Worm (Caenorhabditis elegans) whole organism, dauer: ENCODE results near the gene srt-17.

Experiments used
- unc-62 ChIP-seq: sonication (generic microtip); optimal IDR thresholded peaks from 2 replicates; lab custom pipeline; 2017; ENCODE audit warnings: missing biosample characterization, missing genetic modification reagents, missing genetic modification characterization

The srt-17 gene

ce11 chrV:624922-625321 is at the start of gene srt-17:
Gene srt-17 (minus strand): TSS chrV:625022.
- no peak for TF ChIP-seq unc-62

DNA sequence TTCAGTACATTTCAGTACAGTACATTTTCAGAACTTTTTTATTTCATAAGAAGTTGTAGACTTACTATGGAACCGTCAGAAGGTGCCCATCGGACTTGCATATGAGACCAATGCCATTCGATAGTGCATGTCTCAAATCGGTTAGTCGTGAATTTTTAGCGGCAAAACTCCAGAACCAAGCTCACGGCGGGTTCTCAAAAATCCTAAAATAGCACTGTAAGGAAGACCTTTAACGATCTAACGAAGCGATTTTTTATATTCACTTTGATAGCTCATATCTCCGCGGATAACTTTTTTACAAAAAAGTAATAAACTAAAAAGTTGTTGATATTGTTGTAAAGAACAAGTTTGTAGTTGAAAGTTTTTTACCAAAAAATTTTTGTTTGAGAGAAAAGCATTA is 49.4 kb upstream of the srt-17 start, which contains the start of gene sru-25:
TSS of gene sru-25 (minus strand) at position 101 of the 400 bp plus-strand sequence.
- no peak for TF ChIP-seq unc-62

DNA sequence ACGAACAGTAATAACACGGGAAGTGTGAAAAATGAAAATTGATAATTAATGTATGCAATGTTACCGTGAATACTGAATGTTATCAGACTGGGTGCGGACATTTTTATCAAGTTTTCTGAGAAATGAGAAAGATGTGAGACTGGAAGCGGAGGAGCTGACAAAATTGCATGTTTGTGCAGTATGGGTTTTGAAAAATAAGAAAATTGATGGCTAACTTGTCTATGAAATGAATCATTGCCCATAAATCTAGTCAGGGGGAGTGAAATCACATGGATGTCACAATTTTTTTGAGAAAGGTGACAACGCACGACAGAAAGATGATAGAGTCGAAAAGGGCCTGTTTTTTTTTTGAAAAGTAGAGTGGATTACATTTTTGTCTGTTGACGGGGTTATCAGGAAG is 46.5 kb upstream of the srt-17 start, which contains the start of gene sru-24:
TSS of gene sru-24 (minus strand) at position 101 of the 400 bp plus-strand sequence.
- TF ChIP-seq unc-62: no peak

- no peak for TF ChIP-seq unc-62
Observed at ce11 chrV:667459-667858, 42.6 kb upstream of the srt-17 start, which contains the start of gene nhr-180. Gene nhr-180 (minus strand): TSS chrV:667510.

DNA sequence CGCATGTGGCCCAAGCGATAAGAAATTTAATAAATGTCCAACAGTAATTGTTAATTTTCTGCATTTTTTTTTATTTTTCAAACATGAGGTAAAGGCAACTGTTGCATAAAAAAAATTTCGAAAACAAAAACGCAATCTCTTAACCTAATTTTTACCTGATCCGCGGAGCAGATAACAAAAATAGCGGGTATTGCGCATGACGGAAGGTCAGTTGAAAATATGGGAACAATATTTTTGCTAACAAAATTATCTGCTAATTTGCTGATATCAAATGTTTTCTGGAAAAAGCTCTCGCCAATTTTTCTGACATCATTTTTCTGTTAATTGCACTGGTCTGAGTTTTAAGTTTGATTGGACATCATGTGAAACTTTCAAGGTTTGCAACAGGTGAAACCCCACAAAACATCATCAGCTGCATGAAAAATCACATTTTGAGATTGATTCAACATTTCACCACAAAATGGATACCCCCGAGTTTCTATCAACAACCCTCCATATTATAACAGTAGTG is 39.6 kb upstream of the srt-17 start, which contains the start of the genes F31F4.11 and srh-266:
TSS of gene F31F4.11 (minus strand) at position 101 of the 511 bp plus-strand sequence.
TSS of gene srh-266 (plus strand) at position 461 of the 511 bp plus-strand sequence.
- no peak for TF ChIP-seq unc-62

DNA sequence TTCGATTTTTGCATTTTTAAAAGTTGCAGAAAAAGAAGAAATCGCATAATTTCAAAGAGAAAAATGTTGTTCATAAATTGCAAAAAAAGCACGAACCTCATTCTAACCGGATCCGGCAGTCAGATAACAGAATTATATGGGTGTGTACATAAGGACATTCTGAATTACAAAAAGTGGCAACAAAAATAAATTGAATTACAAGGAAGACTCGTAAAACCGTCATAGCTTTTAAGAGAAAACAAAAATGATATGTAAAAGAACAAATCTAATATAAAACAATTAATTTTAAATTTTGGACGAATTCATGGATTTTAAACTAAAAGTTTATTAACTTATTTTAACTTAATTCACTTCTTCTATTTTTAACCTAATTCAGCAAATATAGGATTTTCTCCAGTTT is 35.4 kb upstream of the srt-17 start, which contains the start of gene F31F4.17:
TSS of gene F31F4.17 (minus strand) at position 101 of the 400 bp plus-strand sequence.
- no peak for TF ChIP-seq unc-62

DNA sequence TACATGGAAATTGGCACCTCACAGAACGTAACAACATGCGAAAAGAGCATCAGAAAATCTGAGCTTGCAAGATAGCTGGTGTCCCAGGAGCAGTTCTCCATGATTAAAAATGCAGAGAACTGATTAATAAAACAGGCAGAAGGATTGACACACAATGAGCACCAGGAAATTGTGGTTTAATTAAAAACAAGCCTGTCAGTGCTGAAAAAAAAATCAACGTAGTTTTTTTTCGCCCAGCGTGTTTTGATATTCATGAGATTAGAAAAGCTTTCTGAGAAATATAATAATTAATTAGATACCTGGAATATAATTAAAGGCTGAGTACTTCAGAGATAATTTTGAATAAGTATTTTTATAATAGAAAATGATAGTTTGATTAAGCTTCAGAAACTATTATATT is 32.9 kb upstream of the srt-17 start, which contains the start of gene srh-246:
TSS of gene srh-246 (minus strand) at position 101 of the 400 bp plus-strand sequence.
- no peak for TF ChIP-seq unc-62

DNA sequence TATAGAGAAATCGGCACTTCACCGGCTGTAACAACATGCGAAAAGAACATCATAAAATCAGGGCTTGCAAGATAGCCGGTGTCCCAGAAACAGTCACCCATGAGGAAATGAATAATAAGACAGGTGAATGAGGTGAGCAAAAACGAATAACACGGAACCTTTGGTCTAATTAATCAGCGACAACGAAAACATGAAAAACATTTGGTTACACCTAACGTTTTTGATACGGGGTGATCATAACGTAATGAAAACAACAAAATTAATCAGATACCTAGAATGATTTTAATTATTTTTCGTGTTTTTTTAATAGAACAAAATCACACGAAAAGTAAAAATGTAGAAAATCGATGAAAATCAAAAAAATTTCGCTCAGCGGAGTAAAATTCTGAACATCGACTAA is 31.0 kb upstream of the srt-17 start, which contains the start of gene srh-245:
TSS of gene srh-245 (minus strand) at position 101 of the 400 bp plus-strand sequence.
- TF ChIP-seq unc-62: no peak

DNA sequence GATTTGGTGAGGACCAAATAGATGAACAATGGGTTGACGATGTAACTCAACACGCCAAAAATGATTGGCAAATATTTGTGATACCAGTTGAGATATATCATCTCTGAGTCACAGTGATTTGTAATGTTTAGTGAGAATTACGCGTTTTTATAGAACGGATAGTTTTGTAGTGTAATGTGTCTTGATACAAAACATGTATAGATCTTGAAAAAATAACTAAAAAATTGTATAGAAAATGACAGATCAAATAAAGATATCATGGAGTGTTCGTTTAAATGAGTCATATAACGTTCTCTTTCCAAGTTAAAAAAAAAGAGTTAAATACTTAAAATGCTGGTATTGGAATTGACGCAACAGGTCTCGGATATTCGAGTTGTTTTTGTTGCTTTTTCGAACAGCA is 29.6 kb upstream of the srt-17 start, which contains the start of gene srj-6:
TSS of gene srj-6 (minus strand) at position 101 of the 400 bp plus-strand sequence.
- TF ChIP-seq unc-62: no peak

- no peak for TF ChIP-seq unc-62
Observed at ce11 chrV:652940-653339, 28.1 kb upstream of the srt-17 start, which contains the start of gene srj-5. Gene srj-5 (minus strand): TSS chrV:653040.

- TF ChIP-seq unc-62: no peak
Observed at ce11 chrV:646888-647287, 22.1 kb upstream of the srt-17 start, which contains the start of gene ugt-42. Gene ugt-42 (plus strand): TSS chrV:647188.

DNA sequence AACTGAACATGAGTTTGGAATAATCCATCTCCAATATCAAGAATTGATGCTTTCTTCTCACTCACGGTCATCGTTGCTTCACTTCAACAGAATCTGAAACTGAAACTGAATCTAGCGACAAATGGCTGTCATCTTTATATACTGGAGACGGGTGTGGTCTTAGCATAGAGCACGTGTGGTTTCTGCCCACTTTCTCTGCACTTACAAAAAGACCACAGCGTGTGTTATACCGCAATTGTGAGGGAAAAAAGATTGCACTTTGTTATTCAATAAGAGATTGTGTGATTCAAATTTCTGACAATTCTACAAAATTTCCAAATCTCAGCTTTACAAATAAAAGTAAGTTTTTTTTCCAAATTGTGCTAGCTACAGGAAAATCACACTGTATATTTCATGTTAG is 21.3 kb upstream of the srt-17 start, which contains the start of gene F48G7.12:
TSS of gene F48G7.12 (minus strand) at position 101 of the 400 bp plus-strand sequence.
- TF ChIP-seq unc-62: no peak

DNA sequence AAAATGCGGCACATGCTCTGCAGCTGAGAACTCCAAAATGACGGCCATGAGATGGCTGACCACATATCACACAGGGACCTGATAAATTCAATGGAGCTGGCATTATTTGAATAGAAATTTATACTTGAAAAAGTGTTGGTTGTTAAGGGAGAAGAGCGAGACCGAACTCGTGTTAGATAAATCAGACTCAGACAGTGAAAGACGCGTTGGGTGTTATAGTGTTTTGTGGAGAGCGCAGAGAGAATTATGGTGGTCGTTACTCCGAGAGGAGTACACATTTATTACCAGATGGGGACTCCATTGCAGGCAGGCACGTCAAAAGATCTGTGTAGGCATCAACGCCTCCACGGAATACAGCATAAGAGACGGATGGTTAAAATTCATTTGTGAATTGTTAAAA is 17.9 kb upstream of the srt-17 start, which contains the start of gene nhr-190:
TSS of gene nhr-190 (minus strand) at position 175 of the 400 bp plus-strand sequence.
- no peak for TF ChIP-seq unc-62

DNA sequence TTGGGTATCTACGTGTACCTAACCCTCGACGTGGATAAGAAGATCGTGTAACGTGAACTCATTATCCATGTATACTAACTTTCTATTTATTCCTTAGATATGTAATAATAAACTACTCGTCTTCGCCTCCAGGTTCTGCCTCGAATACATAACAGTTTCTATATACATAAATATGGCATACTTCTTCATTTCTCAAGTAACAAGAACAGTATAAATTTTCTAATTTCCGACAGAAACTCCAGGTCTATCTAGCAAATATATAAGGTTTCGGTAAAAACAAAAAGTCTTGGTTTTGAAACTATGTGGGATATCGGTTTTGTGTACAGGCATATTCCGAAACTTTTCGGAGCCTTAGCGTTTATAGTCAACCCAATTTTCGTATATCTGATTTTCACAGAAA is 13.5 kb upstream of the srt-17 start, which contains the start of gene srj-37:
TSS of gene srj-37 (plus strand) at position 301 of the 400 bp plus-strand sequence.
- TF ChIP-seq unc-62: no peak

- TF ChIP-seq unc-62: no peak
Observed at ce11 chrV:636281-636680, 11.5 kb upstream of the srt-17 start, which contains the start of gene pals-31. Gene pals-31 (plus strand): TSS chrV:636581.

ce11 chrV:635630-636029 is 10.8 kb upstream of the srt-17 start:
- no peak for TF ChIP-seq unc-62

- TF ChIP-seq unc-62: no peak
Observed at ce11 chrV:634855-635254, 10.0 kb upstream of the srt-17 start, which contains the start of gene F48G7.10. Gene F48G7.10 (minus strand): TSS chrV:634955.

DNA sequence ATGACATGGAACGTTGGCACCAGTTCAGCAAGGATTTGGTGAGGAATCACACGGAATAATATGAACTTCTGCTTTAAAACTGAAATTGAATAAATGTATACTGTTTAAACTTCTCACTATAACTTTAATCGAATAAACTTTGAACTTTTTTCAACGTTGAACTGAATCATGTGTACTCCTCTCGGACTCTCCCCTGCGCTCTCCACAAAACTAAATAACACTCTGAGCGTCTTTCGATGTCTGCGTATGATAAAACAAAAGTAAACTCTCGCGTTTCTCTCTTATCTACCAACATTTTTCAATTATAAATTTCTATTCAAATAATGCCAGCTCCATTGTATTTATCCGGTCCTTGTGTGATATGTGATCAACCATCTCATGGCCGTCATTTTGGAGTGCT is 7.0 kb upstream of the srt-17 start:
- no peak for TF ChIP-seq unc-62
